Worm (Caenorhabditis elegans) whole organism, L2 larva: Measurements from ENCODE around the gene amt-1.

Source experiments
- ama-1 ChIP-seq: fragments of 150-350 bp; optimal IDR thresholded peaks from 2 replicates; lab custom pipeline; 2018; ENCODE audit warnings: inconsistent platforms
- dmd-4 ChIP-seq: sonication (generic microtip); optimal IDR thresholded peaks from 2 replicates; lab custom pipeline; 2017; ENCODE audit warnings: missing biosample characterization, missing genetic modification characterization
- egl-27 ChIP-seq: sonication (generic microtip); optimal IDR thresholded peaks from 3 replicates; lab custom pipeline; 2017; ENCODE audit warnings: missing biosample characterization, missing genetic modification reagents, missing genetic modification characterization
- lin-39 ChIP-seq: fragments of 150-350 bp; optimal IDR thresholded peaks from 2 replicates; lab custom pipeline; 2014; ENCODE audit warnings: missing biosample characterization, missing genetic modification reagents, missing genetic modification characterization
- lsy-2 ChIP-seq, 2 experiments: fragments of 150-350 bp in 1 of 2; sonication (generic microtip) in 1 of 2; optimal IDR thresholded peaks; 2 replicates each; lab custom pipeline; 2014 to 2017; ENCODE audit warnings: missing biosample characterization in 2 of 2, missing genetic modification characterization in 2 of 2
- nhr-11 ChIP-seq: fragments of 150-350 bp; optimal IDR thresholded peaks from 2 replicates; lab custom pipeline; 2014; ENCODE audit warnings: missing biosample characterization, missing genetic modification characterization
- nhr-129 ChIP-seq: fragments of 150-350 bp; optimal IDR thresholded peaks from 2 replicates; lab custom pipeline; 2014; ENCODE audit warnings: missing biosample characterization, missing genetic modification characterization
- nhr-237 ChIP-seq: fragments of 150-350 bp; optimal IDR thresholded peaks from 2 replicates; lab custom pipeline; 2014; ENCODE audit warnings: missing biosample characterization, missing genetic modification characterization
- nhr-25 ChIP-seq: fragments of 150-350 bp; sonication (generic microtip); optimal IDR thresholded peaks from 3 replicates; lab custom pipeline; 2014; ENCODE audit warnings: missing biosample characterization, missing genetic modification characterization
- snpc-4 ChIP-seq: fragments of 150-350 bp; optimal IDR thresholded peaks from 2 replicates; lab custom pipeline; 2014; ENCODE audit warnings: missing biosample characterization, missing genetic modification characterization
- unc-62 ChIP-seq: fragments of 150-350 bp; optimal IDR thresholded peaks from 2 replicates; lab custom pipeline; 2014; ENCODE audit warnings: missing biosample characterization, missing genetic modification reagents, missing genetic modification characterization
- ztf-11 ChIP-seq: sonication (generic microtip); optimal IDR thresholded peaks from 2 replicates; lab custom pipeline; 2017; ENCODE audit warnings: missing biosample characterization, missing genetic modification characterization

ce11 chrX:4604185-4604584 is 32.9 kb downstream of the amt-1 start:
- TF ChIP-seq ztf-11 (tag; lab: Kevin White, UChicago) (no peak), dmd-4 (no peak), nhr-237 (no peak), lsy-2 (tag; optimal IDR thresholded peaks at IDR 0.05; lab: Kevin White, UChicago) (no peak), nhr-25 (tag; lab: Kevin White, UChicago) (no peak), unc-62 (GFP tag; lab: Kevin White, UChicago) (no peak), lin-39 (tag; lab: Kevin White, UChicago) (no peak), nhr-11 (tag; lab: Kevin White, UChicago) (no peak), nhr-129 (tag; lab: Kevin White, UChicago) (no peak), egl-27 (tag; lab: Kevin White, UChicago) (no peak), snpc-4 (no peak), ama-1 (no peak)
